Comparison of ENCODE assay signal across 7 worm cellular contexts in genomic region chrIV:6555388-6556330, ce11.
TF ChIP-seq lines count a peak whose summit lies in the region.

Gene paqr-1 (minus strand): TSS chrIV:6555438.

TF ChIP-seq in whole organism, L1 larva, 84 proteins besides CTCF, POLR2A, EP300 and RAD21 (continues in another document):
- TF ChIP-seq C16A3.4 (tag; optimal IDR thresholded peaks at IDR 0.05; lab: Kevin White, UChicago) (no peak), sup-37 (GFP tag; optimal IDR thresholded peaks at IDR 0.05; lab: Kevin White, UChicago) (peak; percentile 18), pax-3 (tag; optimal IDR thresholded peaks at IDR 0.05; lab: Kevin White, UChicago) (no peak), zip-4 (GFP tag; optimal IDR thresholded peaks at IDR 0.05; lab: Kevin White, UChicago) (peak; percentile 63), fkh-8 (tag; optimal IDR thresholded peaks at IDR 0.05; lab: Kevin White, UChicago) (peak; percentile 60), isw-1 (GFP tag; IDR thresholded peaks at IDR 0.05; lab: Robert Waterston, UW) (peak; percentile 27; the same call in 1 of the 2 replicates), elt-3 (tag; optimal IDR thresholded peaks at IDR 0.05; lab: Kevin White, UChicago) (peak in 1 of 6 experiments; percentile 28), blmp-1 (tag; optimal IDR thresholded peaks at IDR 0.05; lab: Kevin White, UChicago) (peak; percentile 40), elt-2 (tag; optimal IDR thresholded peaks at IDR 0.05; lab: Kevin White, UChicago) (peak; percentile 50), lin-14 (GFP tag; optimal IDR thresholded peaks at IDR 0.05; lab: Kevin White, UChicago) (peak; percentile 47), ceh-82 (tag; optimal IDR thresholded peaks at IDR 0.05; lab: Kevin White, UChicago) (peak in 1 of 3 experiments; percentile 39), lin-35 (GFP tag; optimal IDR thresholded peaks at IDR 0.05; lab: Kevin White, UChicago) (peak; percentile 66 to 81)

TF ChIP-seq in whole organism, L2 larva, 48 proteins besides CTCF, POLR2A, EP300 and RAD21 (continues in another document):
- no peak for TF ChIP-seq aly-2 (tag; optimal IDR thresholded peaks at IDR 0.05; lab: Kevin White, UChicago)
- peak; percentile 14 for TF ChIP-seq fos-1 (tag; optimal IDR thresholded peaks at IDR 0.05; lab: Kevin White, UChicago)
- TF ChIP-seq ama-1 (optimal IDR thresholded peaks at IDR 0.05; lab: Kevin White, UChicago): no peak
- TF ChIP-seq dmd-4 (tag; optimal IDR thresholded peaks at IDR 0.05; lab: Kevin White, UChicago): no peak
- no peak for TF ChIP-seq ceh-82 (tag; optimal IDR thresholded peaks at IDR 0.05; lab: Kevin White, UChicago)
- TF ChIP-seq lin-39 (tag; optimal IDR thresholded peaks at IDR 0.05; lab: Kevin White, UChicago): no peak
- peak; percentile 31 for TF ChIP-seq nhr-129 (tag; optimal IDR thresholded peaks at IDR 0.05; lab: Kevin White, UChicago)
- TF ChIP-seq elt-1 (tag; optimal IDR thresholded peaks at IDR 0.05; lab: Kevin White, UChicago): no peak
- peak; percentile 14 for TF ChIP-seq crh-2 (tag; optimal IDR thresholded peaks at IDR 0.05; lab: Kevin White, UChicago)
- TF ChIP-seq Y55F3AM.14 (GFP tag; optimal IDR thresholded peaks at IDR 0.05; lab: Kevin White, UChicago): no peak
- no peak for TF ChIP-seq zag-1 (tag; optimal IDR thresholded peaks at IDR 0.05; lab: Kevin White, UChicago)
- no peak for TF ChIP-seq mab-5 (tag; optimal IDR thresholded peaks at IDR 0.05; lab: Kevin White, UChicago)
- peak; percentile 88 for TF ChIP-seq sma-9 (GFP tag; optimal IDR thresholded peaks at IDR 0.05; lab: Kevin White, UChicago)
- TF ChIP-seq sma-9 (tag; optimal IDR thresholded peaks at IDR 0.05; lab: Kevin White, UChicago): no peak

TF ChIP-seq in whole organism, L3 larva, 47 proteins besides CTCF, POLR2A, EP300 and RAD21:
- peak; percentile 37 for TF ChIP-seq nfya-1 (tag; optimal IDR thresholded peaks at IDR 0.05; lab: Kevin White, UChicago; ENCODE audit: insufficient read depth)
- TF ChIP-seq pqm-1 (tag; optimal IDR thresholded peaks at IDR 0.05; lab: Kevin White, UChicago): peak; percentile 29
- peak; percentile 6 for TF ChIP-seq pha-4 (tag; optimal IDR thresholded peaks at IDR 0.05; lab: Kevin White, UChicago)
- TF ChIP-seq mml-1 (tag; optimal IDR thresholded peaks at IDR 0.05; lab: Kevin White, UChicago): no peak
- peak; percentile 16 for TF ChIP-seq lin-39 (tag; optimal IDR thresholded peaks at IDR 0.05; lab: Kevin White, UChicago)
- TF ChIP-seq nhr-28 (tag; optimal IDR thresholded peaks at IDR 0.05; lab: Kevin White, UChicago): no peak
- peak; percentile 41 for TF ChIP-seq mdl-1 (tag; optimal IDR thresholded peaks at IDR 0.05; lab: Kevin White, UChicago)
- peak; percentile 77 for TF ChIP-seq egl-5 (tag; optimal IDR thresholded peaks at IDR 0.05; lab: Kevin White, UChicago)
- TF ChIP-seq lin-15B (tag; optimal IDR thresholded peaks at IDR 0.05; lab: Kevin White, UChicago): peak; percentile 53
- TF ChIP-seq lsy-12 (tag; optimal IDR thresholded peaks at IDR 0.05; lab: Kevin White, UChicago): no peak
- TF ChIP-seq nhr-67 (tag; optimal IDR thresholded peaks at IDR 0.05; lab: Kevin White, UChicago): no peak
- peak; percentile 0 for TF ChIP-seq elt-2 (tag; optimal IDR thresholded peaks at IDR 0.05; lab: Kevin White, UChicago)
- peak; percentile 6 for TF ChIP-seq fos-1 (tag; optimal IDR thresholded peaks at IDR 0.05; lab: Kevin White, UChicago)

TF ChIP-seq in whole organism, L4 larva, 104 proteins besides CTCF, POLR2A, EP300 and RAD21 (continues in another document):
- TF ChIP-seq hmg-1.1 (GFP tag; IDR thresholded peaks at IDR 0.05; lab: Robert Waterston, UW) (0 out of 2 replicates have a peak, but pooled peaks have one; percentile 19), dpl-1 (GFP tag; optimal IDR thresholded peaks at IDR 0.05; lab: Kevin White, UChicago) (peak; percentile 72), hlh-11 (tag; optimal IDR thresholded peaks at IDR 0.05; lab: Kevin White, UChicago) (peak; percentile 21), daf-12 (tag; optimal IDR thresholded peaks at IDR 0.05; lab: Kevin White, UChicago) (no peak), F10B5.3 (tag; optimal IDR thresholded peaks at IDR 0.05; lab: Kevin White, UChicago) (no peak), hlh-30 (tag; optimal IDR thresholded peaks at IDR 0.05; lab: Kevin White, UChicago; ENCODE audit: insufficient read depth) (peak; percentile 82), cey-2 (tag; optimal IDR thresholded peaks at IDR 0.05; lab: Kevin White, UChicago; ENCODE audit: borderline replicate concordance, insufficient read depth) (peak; percentile 80), duxl-1 (tag; optimal IDR thresholded peaks at IDR 0.05; lab: Kevin White, UChicago; ENCODE audit: poor library complexity) (no peak), daf-16 (GFP tag; optimal IDR thresholded peaks at IDR 0.05; lab: Kevin White, UChicago) (peak in 1 of 2 experiments; percentile 7), daf-16 (tag; optimal IDR thresholded peaks at IDR 0.05; lab: Kevin White, UChicago) (peak; percentile 55), lin-1 (GFP tag; IDR thresholded peaks at IDR 0.05; lab: Robert Waterston, UW) (no peak), dve-1 (tag; optimal IDR thresholded peaks at IDR 0.05; lab: Kevin White, UChicago; ENCODE audit: insufficient read depth) (peak; percentile 56), mdl-1 (tag; optimal IDR thresholded peaks at IDR 0.05; lab: Kevin White, UChicago) (peak in 1 of 2 experiments; percentile 74)

TF ChIP-seq in whole organism, late embryonic, 69 proteins besides CTCF, POLR2A, EP300 and RAD21:
- TF ChIP-seq hlh-30 (tag; optimal IDR thresholded peaks at IDR 0.05; lab: Kevin White, UChicago; ENCODE audit: insufficient read depth) (peak; percentile 50), ceh-30 (tag; optimal IDR thresholded peaks at IDR 0.05; lab: Kevin White, UChicago) (no peak), unc-42 (tag; optimal IDR thresholded peaks at IDR 0.05; lab: Kevin White, UChicago) (peak; percentile 15), unc-55 (GFP tag; optimal IDR thresholded peaks at IDR 0.05; lab: Kevin White, UChicago) (no peak), ets-4 (tag; optimal IDR thresholded peaks at IDR 0.05; lab: Kevin White, UChicago) (no peak), ceh-31 (tag; optimal IDR thresholded peaks at IDR 0.05; lab: Kevin White, UChicago) (peak; percentile 21)

TF ChIP-seq in whole organism, mixed stage, embryonic, 35 proteins besides CTCF, POLR2A, EP300 and RAD21:
- TF ChIP-seq bed-3 (GFP tag; optimal IDR thresholded peaks at IDR 0.05; lab: Kevin White, UChicago) (no peak), unc-120 (tag; optimal IDR thresholded peaks at IDR 0.05; lab: Kevin White, UChicago; ENCODE audit: poor library complexity, severe bottlenecking) (no peak), zip-8 (tag; optimal IDR thresholded peaks at IDR 0.05; lab: Kevin White, UChicago) (no peak), nhr-237 (tag; optimal IDR thresholded peaks at IDR 0.05; lab: Kevin White, UChicago) (no peak), hlh-1 (tag; optimal IDR thresholded peaks at IDR 0.05; lab: Kevin White, UChicago) (peak; percentile 41), blmp-1 (tag; optimal IDR thresholded peaks at IDR 0.05; lab: Kevin White, UChicago) (no peak), ces-1 (GFP tag; optimal IDR thresholded peaks at IDR 0.05; lab: Kevin White, UChicago) (peak; percentile 56), nhr-76 (tag; optimal IDR thresholded peaks at IDR 0.05; lab: Kevin White, UChicago) (no peak)

TF ChIP-seq in whole organism, young adult, 124 proteins besides CTCF, POLR2A, EP300 and RAD21 (continues in another document):
- TF ChIP-seq sdz-38 (tag; optimal IDR thresholded peaks at IDR 0.05; lab: Kevin White, UChicago) (no peak), snpc-4 (GFP tag; optimal IDR thresholded peaks at IDR 0.05; lab: Kevin White, UChicago) (no peak), snpc-4 (tag; optimal IDR thresholded peaks at IDR 0.05; lab: Kevin White, UChicago) (peak in 1 of 4 experiments; percentile 21), lir-1 (GFP tag; conservative IDR thresholded peaks at IDR 0.05; lab: Robert Waterston, UW) (no peak), ceh-100 (GFP tag; IDR thresholded peaks at IDR 0.05; lab: Robert Waterston, UW) (no peak), die-1 (tag; optimal IDR thresholded peaks at IDR 0.05; lab: Kevin White, UChicago) (no peak), lin-35 (GFP tag; optimal IDR thresholded peaks at IDR 0.05; lab: Kevin White, UChicago) (peak in 1 of 3 experiments; percentile 67), C17E4.6 (GFP tag; IDR thresholded peaks at IDR 0.05; lab: Robert Waterston, UW) (no peak), tbp1 (GFP tag; optimal IDR thresholded peaks at IDR 0.05; lab: Kevin White, UChicago) (peak; percentile 1), mcd-1 (GFP tag; IDR thresholded peaks at IDR 0.05; lab: Robert Waterston, UW) (no peak; the same call in 1 of the 2 replicates), F39B2.1 (GFP tag; IDR thresholded peaks at IDR 0.05; lab: Robert Waterston, UW) (no peak), nhr-27 (tag; optimal IDR thresholded peaks at IDR 0.05; lab: Kevin White, UChicago) (no peak), lin-54 (GFP tag; optimal IDR thresholded peaks at IDR 0.05; lab: Kevin White, UChicago) (peak; percentile 31), ekl-4 (GFP tag; IDR thresholded peaks at IDR 0.05; lab: Robert Waterston, UW) (no peak), hmg-1.2 (GFP tag; IDR thresholded peaks at IDR 0.05; lab: Robert Waterston, UW) (no peak), chd-7 (tag; optimal IDR thresholded peaks at IDR 0.05; lab: Kevin White, UChicago) (no peak), tlf-1 (GFP tag; optimal IDR thresholded peaks at IDR 0.05; lab: Kevin White, UChicago) (no peak), gei-17 (GFP tag; optimal IDR thresholded peaks at IDR 0.05; lab: Kevin White, UChicago) (no peak), let-526 (GFP tag; IDR thresholded peaks at IDR 0.05; lab: Robert Waterston, UW) (no peak), let-607 (tag; optimal IDR thresholded peaks at IDR 0.05; lab: Kevin White, UChicago) (no peak), K12H6.12 (tag; optimal IDR thresholded peaks at IDR 0.05; lab: Kevin White, UChicago) (no peak), sea-2 (GFP tag; IDR thresholded peaks at IDR 0.05; lab: Robert Waterston, UW) (no peak), cebp-1 (GFP tag; IDR thresholded peaks at IDR 0.05; lab: Robert Waterston, UW) (peak; percentile 77), cebp-1 (tag; optimal IDR thresholded peaks at IDR 0.05; lab: Kevin White, UChicago) (peak; percentile 92), madf-10 (tag; optimal IDR thresholded peaks at IDR 0.05; lab: Kevin White, UChicago) (no peak), unc-130 (GFP tag; optimal IDR thresholded peaks at IDR 0.05; lab: Kevin White, UChicago) (no peak), zfh-2 (GFP tag; conservative IDR thresholded peaks at IDR 0.05; lab: Robert Waterston, UW) (no peak), ceh-79 (tag; optimal IDR thresholded peaks at IDR 0.05; lab: Kevin White, UChicago) (no peak), nhr-179 (tag; optimal IDR thresholded peaks at IDR 0.05; lab: Kevin White, UChicago) (no peak), ztf-3 (GFP tag; optimal IDR thresholded peaks at IDR 0.05; lab: Kevin White, UChicago) (no peak), B0019.2 (GFP tag; conservative IDR thresholded peaks at IDR 0.05; lab: Robert Waterston, UW) (no peak), F10E7.11 (tag; optimal IDR thresholded peaks at IDR 0.05; lab: Kevin White, UChicago) (no peak), ceh-40 (GFP tag; IDR thresholded peaks at IDR 0.05; lab: Robert Waterston, UW) (no peak)
